Worm (Caenorhabditis elegans) whole organism, mixed stage, embryonic: ENCODE results near the gene T27D12.1.

Source experiments
- ceh-83 ChIP-seq: fragments of 200-800 bp; sonication (Bioruptor generic); optimal IDR thresholded peaks from 2 replicates; lab custom pipeline; 2018; ENCODE audit warnings: mild to moderate bottlenecking, missing genetic modification characterization, missing compliant biosample characterization
- drap-1 ChIP-seq: fragments of 200-800 bp; sonication (Bioruptor generic); optimal IDR thresholded peaks from 3 replicates; lab custom pipeline; 2018; ENCODE audit warnings: mild to moderate bottlenecking, missing genetic modification characterization, missing compliant biosample characterization
- elt-1 ChIP-seq: sonication (generic microtip); optimal IDR thresholded peaks from 2 replicates; lab custom pipeline; 2017; ENCODE audit warnings: missing genetic modification characterization, mild to moderate bottlenecking, missing compliant biosample characterization, antibody characterized with exemption, moderate library complexity, borderline replicate concordance; ENCODE audit not compliant: insufficient read depth
- flh-1 ChIP-seq: fragments of 200-800 bp; sonication (Bioruptor generic); optimal IDR thresholded peaks from 2 replicates; lab custom pipeline; 2018; ENCODE audit warnings: mild to moderate bottlenecking, missing genetic modification characterization, moderate library complexity, missing compliant biosample characterization
- lin-13 ChIP-seq: fragments of 150-350 bp; optimal IDR thresholded peaks from 2 replicates; lab custom pipeline; 2014; ENCODE audit warnings: missing biosample characterization, missing genetic modification characterization
- lin-32 ChIP-seq: fragments of 200-800 bp; sonication (Bioruptor generic); optimal IDR thresholded peaks from 2 replicates; lab custom pipeline; 2018; ENCODE audit warnings: mild to moderate bottlenecking, missing genetic modification characterization, missing compliant biosample characterization
- mab-5 ChIP-seq: fragments of 150-350 bp; optimal IDR thresholded peaks from 2 replicates; lab custom pipeline; 2014; ENCODE audit warnings: missing biosample characterization, missing genetic modification characterization
- mep-1 ChIP-seq: fragments of 150-350 bp; optimal IDR thresholded peaks from 2 replicates; lab custom pipeline; 2017; ENCODE audit warnings: missing biosample characterization, missing genetic modification reagents, missing genetic modification characterization, inconsistent platforms
- nhr-12 ChIP-seq: fragments of 150-350 bp; optimal IDR thresholded peaks from 2 replicates; lab custom pipeline; 2014; ENCODE audit warnings: missing biosample characterization, missing genetic modification characterization
- nhr-28 ChIP-seq: fragments of 150-350 bp; optimal IDR thresholded peaks from 2 replicates; lab custom pipeline; 2014; ENCODE audit warnings: missing biosample characterization, missing genetic modification characterization
- nhr-76 ChIP-seq: sonication (generic microtip); optimal IDR thresholded peaks from 2 replicates; lab custom pipeline; 2017; ENCODE audit warnings: missing biosample characterization, missing genetic modification characterization
- snpc-4 ChIP-seq: fragments of 150-350 bp; optimal IDR thresholded peaks from 2 replicates; lab custom pipeline; 2014; ENCODE audit warnings: missing biosample characterization, missing genetic modification characterization
- sptf-1 ChIP-seq: sonication (generic microtip); optimal IDR thresholded peaks from 2 replicates; lab custom pipeline; 2017; ENCODE audit warnings: mild to moderate bottlenecking, missing genetic modification characterization, moderate library complexity, missing compliant biosample characterization
- unc-62 ChIP-seq: fragments of 150-350 bp; optimal IDR thresholded peaks from 2 replicates; lab custom pipeline; 2014; ENCODE audit warnings: missing biosample characterization, missing genetic modification reagents, missing genetic modification characterization

ce11 chrII:11854749-11855148, 12.3 kb downstream of the T27D12.1 start:
- TF ChIP-seq unc-62 (no peak), drap-1 (GFP tag; lab: Kevin White, UChicago) (no peak), lin-13 (tag; lab: Kevin White, UChicago) (no peak), nhr-12 (tag; lab: Kevin White, UChicago) (no peak), lin-32 (GFP tag; lab: Kevin White, UChicago) (no peak), elt-1 (no peak), snpc-4 (tag; lab: Kevin White, UChicago) (no peak), sptf-1 (tag; lab: Kevin White, UChicago) (no peak), flh-1 (no peak), ceh-83 (GFP tag; lab: Kevin White, UChicago) (no peak), nhr-28 (tag; lab: Kevin White, UChicago) (no peak), nhr-76 (tag; lab: Kevin White, UChicago) (no peak), mep-1 (tag; lab: Kevin White, UChicago) (no peak), mab-5 (tag; lab: Kevin White, UChicago) (no peak)
